Fruit fly (Drosophila melanogaster): ENCODE results near the gene Jon74E.

Jon74E gene

DNA sequence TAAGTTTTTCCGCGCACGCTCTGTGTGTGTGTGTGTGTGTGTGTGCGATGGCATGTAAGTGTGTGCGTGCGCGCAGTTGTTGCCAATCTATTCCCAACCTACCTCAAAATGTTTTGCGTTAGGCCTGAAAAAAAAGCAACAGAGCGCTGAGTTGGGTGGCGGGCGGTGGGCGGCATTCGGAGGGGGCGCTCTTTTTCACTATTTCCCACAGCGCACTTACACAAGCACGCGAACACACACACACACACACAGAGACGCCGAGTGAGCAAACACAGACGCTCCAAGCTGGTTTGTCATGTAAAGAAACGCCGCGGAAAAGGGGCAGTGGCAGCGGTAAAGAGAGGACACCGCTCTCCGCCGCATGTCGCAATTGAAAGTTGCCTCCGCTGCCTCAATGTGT is 23.2 kb upstream of the Jon74E start (continued):
- TF ChIP-seq Hr78 (GFP tag; optimal IDR thresholded peaks at IDR 0.05) (peak in 1 of 2 experiments; percentile 26), CG17186 (GFP tag; optimal IDR thresholded peaks at IDR 0.05) (no peak), sens (GFP tag) (no peak), CG2202 (tag; optimal IDR thresholded peaks at IDR 0.05) (no peak), gt (GFP tag; IDR thresholded peaks at IDR 0.05) (no peak), ems (GFP tag; optimal IDR thresholded peaks at IDR 0.05) (no peak), CG34422 (GFP tag; IDR thresholded peaks at IDR 0.05) (peak; percentile 51; the same call in 2 of the 3 replicates), kah (GFP tag; optimal IDR thresholded peaks at IDR 0.05) (no peak), nerfin-1 (tag; optimal IDR thresholded peaks at IDR 0.05) (no peak), Camta (GFP tag; optimal IDR thresholded peaks at IDR 0.05) (no peak), sna (GFP tag; IDR thresholded peaks at IDR 0.05; ENCODE audit: partially characterized antibody) (0 out of 2 replicates have a peak, but pooled peaks have one; percentile 48), CG14667 (GFP tag; IDR thresholded peaks at IDR 0.05) (no peak), da (GFP tag; optimal IDR thresholded peaks at IDR 0.05) (no peak), jing (GFP tag; optimal IDR thresholded peaks at IDR 0.05) (no peak), Oaz (GFP tag; IDR thresholded peaks at IDR 0.05) (0 out of 2 replicates have a peak, but pooled peaks have one; percentile 4), CG32532 (GFP tag; IDR thresholded peaks at IDR 0.05) (0 out of 2 replicates have a peak, but pooled peaks have one; percentile 29), CG4424 (GFP tag; optimal IDR thresholded peaks at IDR 0.05) (no peak), Stat92E (GFP tag; optimal IDR thresholded peaks at IDR 0.05) (no peak), tup (GFP tag; optimal IDR thresholded peaks at IDR 0.05) (no peak), CG17361 (GFP tag; IDR thresholded peaks at IDR 0.05) (no peak), kay (GFP tag; optimal IDR thresholded peaks at IDR 0.05) (no peak), CrebB (tag; optimal IDR thresholded peaks at IDR 0.05) (no peak), CG12769 (tag; optimal IDR thresholded peaks at IDR 0.05) (peak; percentile 49), CG6689 (GFP tag; IDR thresholded peaks at IDR 0.05) (no peak), vfl (GFP tag; optimal IDR thresholded peaks at IDR 0.05) (no peak), stc (GFP tag; IDR thresholded peaks at IDR 0.05) (no peak), scrt (GFP tag; optimal IDR thresholded peaks at IDR 0.05) (peak; percentile 89), NC2β (GFP tag; optimal IDR thresholded peaks at IDR 0.05) (no peak), dpn (GFP tag; optimal IDR thresholded peaks at IDR 0.05) (no peak), Antp (GFP tag; optimal IDR thresholded peaks at IDR 0.05) (no peak), CG8765 (GFP tag; IDR thresholded peaks at IDR 0.05) (no peak), ranshi (GFP tag; IDR thresholded peaks at IDR 0.05) (no peak), crol (GFP tag; IDR thresholded peaks at IDR 0.05) (peak; percentile 93), lola (GFP tag; optimal IDR thresholded peaks at IDR 0.05) (no peak), zen2 (GFP tag; IDR thresholded peaks at IDR 0.05; ENCODE audit: partially characterized antibody) (no peak)

DNA sequence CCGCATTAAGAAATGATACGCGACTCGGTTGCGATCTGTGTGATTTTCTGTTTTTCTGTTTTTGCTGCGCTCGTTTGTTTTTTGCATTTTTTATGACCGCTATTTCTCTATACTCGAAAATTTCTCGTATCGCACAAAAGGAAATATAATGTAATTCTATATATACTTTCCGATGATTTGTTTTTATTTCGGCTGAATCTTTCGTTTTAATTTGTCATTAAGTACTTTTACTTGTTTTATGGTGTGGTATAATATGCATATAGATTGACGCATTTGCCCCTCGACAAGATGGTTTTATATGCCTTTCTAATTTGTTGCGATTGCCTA is 21.6 kb upstream of the Jon74E start:
- no peak for TF ChIP-seq CG2889 (GFP tag; IDR thresholded peaks at IDR 0.05)
- no peak for TF ChIP-seq CG33213 (GFP tag; optimal IDR thresholded peaks at IDR 0.05)
- TF ChIP-seq CG8359 (GFP tag; optimal IDR thresholded peaks at IDR 0.05; ENCODE audit: borderline replicate concordance) = no peak
- no peak for TF ChIP-seq ftz-f1 (GFP tag; optimal IDR thresholded peaks at IDR 0.05)
- peak; percentile 1 for TF ChIP-seq sens (GFP tag)
- TF ChIP-seq CG12071 (GFP tag; optimal IDR thresholded peaks at IDR 0.05) = no peak
- no peak for TF ChIP-seq gro (GFP tag; optimal IDR thresholded peaks at IDR 0.05)
